Worm (Caenorhabditis elegans): ENCODE data around the gene lgc-37.

ce11 chrIII:12806712-12807111 is 21.8 kb downstream of the lgc-37 start, which contains the start of gene BE10.5:
- TF ChIP-seq sea-2 (GFP tag; IDR thresholded peaks at IDR 0.05) (no peak), ztf-26 (tag; optimal IDR thresholded peaks at IDR 0.05) (no peak), attf-5 (GFP tag; optimal IDR thresholded peaks at IDR 0.05) (no peak), F23B12.7 (tag; optimal IDR thresholded peaks at IDR 0.05; ENCODE audit: insufficient read depth) (no peak), ama-1 (optimal IDR thresholded peaks at IDR 0.05) (no peak), ama-1 (GFP tag; optimal IDR thresholded peaks at IDR 0.05) (no peak), snpc-4 (GFP tag; optimal IDR thresholded peaks at IDR 0.05) (no peak), snpc-4 (tag; optimal IDR thresholded peaks at IDR 0.05) (no peak), chd-7 (tag; optimal IDR thresholded peaks at IDR 0.05) (no peak), D2030.7 (GFP tag; IDR thresholded peaks at IDR 0.05) (no peak), lsy-27 (tag; optimal IDR thresholded peaks at IDR 0.05; ENCODE audit: borderline replicate concordance, insufficient read depth) (no peak), F10E7.11 (tag; optimal IDR thresholded peaks at IDR 0.05) (no peak), ztf-18 (tag; optimal IDR thresholded peaks at IDR 0.05) (no peak), ets-4 (GFP tag; optimal IDR thresholded peaks at IDR 0.05) (no peak), pbrm-1 (GFP tag; IDR thresholded peaks at IDR 0.05) (no peak), ztf-25 (GFP tag; IDR thresholded peaks at IDR 0.05) (no peak)

All from whole organism, young adult.